Fruit fly (Drosophila melanogaster) whole organism, embryonic: ENCODE results near the gene CG11811.

Source experiments
- Awh ChIP-seq: fragments of 200-800 bp; sonication (Bioruptor generic); IDR thresholded peaks from 2 replicates; pipeline ENCODE4, ENCODE4 v1.3.6; 2022; ENCODE audit warnings: missing biosample characterization, missing genetic modification characterization
- Blimp-1 ChIP-seq: fragments of 200-800 bp; sonication (Bioruptor generic); optimal IDR thresholded peaks from 3 replicates; lab custom pipeline; 2018; ENCODE audit warnings: missing biosample characterization, missing genetic modification characterization, mild to moderate bottlenecking, moderate library complexity, missing genetic modification reagents
- CG10267 ChIP-seq: fragments of 200-800 bp; sonication (Bioruptor generic); optimal IDR thresholded peaks from 2 replicates; lab custom pipeline; 2018; ENCODE audit warnings: missing biosample characterization, mild to moderate bottlenecking, missing genetic modification characterization, moderate library complexity
- CG10565 ChIP-seq: fragments of 200-800 bp; sonication (Bioruptor generic); optimal IDR thresholded peaks from 3 replicates; lab custom pipeline; 2016; ENCODE audit warnings: missing biosample characterization, mild to moderate bottlenecking, missing genetic modification characterization
- CG2889 ChIP-seq: fragments of 200-800 bp; sonication (Bioruptor generic); IDR thresholded peaks from 3 replicates; pipeline ENCODE4 v1.3.6; 2022; ENCODE audit warnings: missing biosample characterization, missing genetic modification characterization
- CG31388 ChIP-seq: fragments of 200-800 bp; sonication (Bioruptor generic); optimal IDR thresholded peaks from 2 replicates; lab custom pipeline; 2016; ENCODE audit warnings: missing biosample characterization, missing genetic modification characterization
- CG31441 ChIP-seq: fragments of 200-800 bp; sonication (Bioruptor generic); IDR thresholded peaks from 2 replicates; pipeline ENCODE4 v1.3.6; 2022; ENCODE audit warnings: missing biosample characterization, missing genetic modification characterization
- CG4328 ChIP-seq: fragments of 200-800 bp; sonication (Bioruptor generic); optimal IDR thresholded peaks from 3 replicates; lab custom pipeline; 2017; ENCODE audit warnings: missing biosample characterization, missing genetic modification reagents, missing genetic modification characterization
- CG6175 ChIP-seq: fragments of 200-800 bp; sonication (Bioruptor generic); IDR thresholded peaks from 3 replicates; pipeline ENCODE4 v1.3.6; 2022; ENCODE audit warnings: missing biosample characterization, missing genetic modification characterization
- CG6654 ChIP-seq: fragments of 200-800 bp; sonication (Bioruptor generic); optimal IDR thresholded peaks from 2 replicates; lab custom pipeline; 2017; ENCODE audit warnings: missing biosample characterization, mild to moderate bottlenecking, missing genetic modification characterization
- CG6689 ChIP-seq: fragments of 200-800 bp; sonication (Bioruptor generic); IDR thresholded peaks from 2 replicates; pipeline ENCODE4 v1.3.6; 2022; ENCODE audit warnings: missing biosample characterization, missing genetic modification characterization
- CG7987 ChIP-seq: fragments of 200-800 bp; sonication (Bioruptor generic); optimal IDR thresholded peaks from 2 replicates; lab custom pipeline; 2018; ENCODE audit warnings: missing biosample characterization, mild to moderate bottlenecking, missing genetic modification characterization, moderate library complexity
- CG8359 ChIP-seq: fragments of 200-800 bp; sonication (Bioruptor generic); optimal IDR thresholded peaks from 2 replicates; lab custom pipeline; 2017; ENCODE audit warnings: missing biosample characterization, mild to moderate bottlenecking, missing genetic modification characterization, borderline replicate concordance
- CG8478 ChIP-seq: fragments of >200 bp; optimal IDR thresholded peaks from 2 replicates; lab custom pipeline; 2018
- CG9437 ChIP-seq: fragments of 200-800 bp; sonication (Bioruptor generic); optimal IDR thresholded peaks from 2 replicates; lab custom pipeline; 2018; ENCODE audit warnings: missing biosample characterization, mild to moderate bottlenecking, missing genetic modification characterization
- Chrac-16 ChIP-seq: fragments of 200-800 bp; sonication (Bioruptor generic); optimal IDR thresholded peaks from 3 replicates; lab custom pipeline; 2016; ENCODE audit warnings: missing biosample characterization, missing genetic modification characterization
- CkIIα-i1 ChIP-seq: fragments of 200-800 bp; sonication (Bioruptor generic); IDR thresholded peaks from 2 replicates; pipeline ENCODE4 v1.3.6; 2022; ENCODE audit warnings: missing biosample characterization, missing genetic modification characterization
- CrebB ChIP-seq: fragments of 200-800 bp; sonication (Bioruptor generic); optimal IDR thresholded peaks from 3 replicates; lab custom pipeline; 2018; ENCODE audit warnings: missing biosample characterization, mild to moderate bottlenecking, missing genetic modification characterization
- Dip2 ChIP-seq: fragments of 200-800 bp; sonication (Bioruptor generic); IDR thresholded peaks from 2 replicates; pipeline ENCODE4 v1.3.6; 2022; ENCODE audit warnings: missing biosample characterization, missing genetic modification characterization
- Doc3 ChIP-seq: fragments of 200-800 bp; sonication (Bioruptor generic); IDR thresholded peaks from 3 replicates; pipeline ENCODE4 v1.3.6; 2022; ENCODE audit warnings: missing biosample characterization, missing genetic modification characterization; ENCODE audit not compliant: partially characterized antibody
- Fer2 ChIP-seq: fragments of 200-800 bp; sonication (Bioruptor generic); optimal IDR thresholded peaks from 2 replicates; lab custom pipeline; 2018; ENCODE audit warnings: missing biosample characterization, mild to moderate bottlenecking, missing genetic modification characterization, moderate library complexity
- Fer3 ChIP-seq: fragments of 200-800 bp; sonication (Bioruptor generic); optimal IDR thresholded peaks from 2 replicates; lab custom pipeline; 2018; ENCODE audit warnings: missing biosample characterization, mild to moderate bottlenecking, missing genetic modification characterization, moderate library complexity
- GATAe ChIP-seq: fragments of 200-800 bp; sonication (Bioruptor generic); conservative IDR thresholded peaks from 2 replicates; pipeline ENCODE4 v1.3.6; 2022; ENCODE audit warnings: missing biosample characterization, missing genetic modification characterization
- H15 ChIP-seq: fragments of 200-800 bp; sonication (Bioruptor generic); IDR thresholded peaks from 3 replicates; pipeline ENCODE4 v1.3.6; 2022; ENCODE audit warnings: missing biosample characterization, missing genetic modification characterization
- NC2β ChIP-seq: fragments of 200-800 bp; sonication (Bioruptor generic); optimal IDR thresholded peaks from 2 replicates; lab custom pipeline; 2016; ENCODE audit warnings: missing biosample characterization, missing genetic modification characterization
- Poxn ChIP-seq: fragments of 200-800 bp; sonication (Bioruptor generic); IDR thresholded peaks from 2 replicates; pipeline ENCODE4 v1.3.6; 2022; ENCODE audit warnings: missing biosample characterization, missing genetic modification characterization
- Ravus ChIP-seq: fragments of 200-800 bp; sonication (Bioruptor generic); IDR thresholded peaks from 2 replicates; pipeline ENCODE4 v1.3.6; 2022; ENCODE audit warnings: missing biosample characterization, missing genetic modification characterization
- YL-1 ChIP-seq: fragments of 200-800 bp; sonication (Bioruptor generic); optimal IDR thresholded peaks from 3 replicates; lab custom pipeline; 2017; ENCODE audit warnings: missing biosample characterization, mild to moderate bottlenecking, missing genetic modification characterization
- ab ChIP-seq: fragments of 200-800 bp; sonication (Bioruptor generic); optimal IDR thresholded peaks from 2 replicates; lab custom pipeline; 2016; ENCODE audit warnings: missing biosample characterization, missing genetic modification characterization
- ac ChIP-seq: fragments of 200-800 bp; sonication (Bioruptor generic); optimal IDR thresholded peaks from 3 replicates; lab custom pipeline; 2017; ENCODE audit warnings: missing biosample characterization, mild to moderate bottlenecking, missing genetic modification characterization
- ato ChIP-seq: fragments of 200-800 bp; sonication (Bioruptor generic); IDR thresholded peaks from 2 replicates; pipeline ENCODE4 v1.3.6; 2022; ENCODE audit warnings: missing biosample characterization, missing genetic modification characterization; ENCODE audit not compliant: partially characterized antibody
- chif ChIP-seq, 2 experiments: fragments of 200-800 bp; sonication (Bioruptor generic); optimal IDR thresholded peaks; 3 replicates each; lab custom pipeline; 2016; ENCODE audit warnings: missing biosample characterization in 2 of 2, missing genetic modification characterization in 2 of 2
- chn ChIP-seq: fragments of 200-800 bp; sonication (Bioruptor generic); optimal IDR thresholded peaks from 2 replicates; lab custom pipeline; 2016; ENCODE audit warnings: missing biosample characterization, missing genetic modification characterization
- crc ChIP-seq: fragments of 200-800 bp; sonication (Bioruptor generic); optimal IDR thresholded peaks from 2 replicates; lab custom pipeline; 2016; ENCODE audit warnings: missing biosample characterization, missing genetic modification characterization
- da ChIP-seq: fragments of 200-800 bp; sonication (Bioruptor generic); optimal IDR thresholded peaks from 2 replicates; lab custom pipeline; 2016; ENCODE audit warnings: missing biosample characterization, missing genetic modification characterization
- dimm ChIP-seq: fragments of 200-800 bp; sonication (Bioruptor generic); IDR thresholded peaks from 2 replicates; pipeline ENCODE4 v1.3.6; 2022; ENCODE audit warnings: missing biosample characterization, missing genetic modification characterization
- emc ChIP-seq: fragments of 200-800 bp; sonication (Bioruptor generic); optimal IDR thresholded peaks from 2 replicates; lab custom pipeline; 2016; ENCODE audit warnings: missing biosample characterization, missing genetic modification characterization
- grn ChIP-seq: fragments of 200-800 bp; sonication (Bioruptor generic); optimal IDR thresholded peaks from 3 replicates; lab custom pipeline; 2017; ENCODE audit warnings: missing biosample characterization, missing genetic modification characterization
- hbn ChIP-seq: fragments of 200-800 bp; sonication (Bioruptor generic); IDR thresholded peaks from 2 replicates; pipeline ENCODE4 v1.3.6; 2022; ENCODE audit warnings: missing biosample characterization, missing genetic modification characterization; ENCODE audit not compliant: partially characterized antibody
- ken ChIP-seq: fragments of 200-800 bp; sonication (Bioruptor generic); IDR thresholded peaks from 3 replicates; pipeline ENCODE4 v1.3.6; 2022; ENCODE audit warnings: missing biosample characterization, missing genetic modification characterization
- knrl ChIP-seq: fragments of 200-800 bp; sonication (Bioruptor generic); IDR thresholded peaks from 3 replicates; pipeline ENCODE4 v1.3.6; 2022; ENCODE audit warnings: missing biosample characterization, missing genetic modification characterization; ENCODE audit not compliant: partially characterized antibody
- mirr ChIP-seq: fragments of 200-800 bp; sonication (Bioruptor generic); optimal IDR thresholded peaks from 3 replicates; lab custom pipeline; 2018; ENCODE audit warnings: missing biosample characterization, mild to moderate bottlenecking, missing genetic modification characterization
- nerfin-2 ChIP-seq: fragments of 200-800 bp; sonication (Bioruptor generic); IDR thresholded peaks from 2 replicates; pipeline ENCODE4 v1.3.6; 2022; ENCODE audit warnings: missing biosample characterization, missing genetic modification characterization; ENCODE audit not compliant: partially characterized antibody
- pb ChIP-seq: fragments of 200-800 bp; sonication (Bioruptor generic); optimal IDR thresholded peaks from 3 replicates; lab custom pipeline; 2016; ENCODE audit warnings: missing biosample characterization, missing genetic modification characterization
- pros ChIP-seq: fragments of 200-800 bp; sonication (Bioruptor generic); optimal IDR thresholded peaks from 3 replicates; lab custom pipeline; 2019; ENCODE audit warnings: missing biosample characterization, mild to moderate bottlenecking, missing genetic modification characterization, moderate library complexity
- pzg ChIP-seq: fragments of 200-800 bp; sonication (Bioruptor generic); optimal IDR thresholded peaks from 3 replicates; lab custom pipeline; 2018; ENCODE audit warnings: missing biosample characterization, mild to moderate bottlenecking, missing genetic modification characterization, moderate library complexity
- row ChIP-seq: fragments of 200-800 bp; sonication (Bioruptor generic); IDR thresholded peaks from 3 replicates; pipeline ENCODE4 v1.3.6; 2022; ENCODE audit warnings: missing biosample characterization, missing genetic modification characterization
- stwl ChIP-seq: fragments of 200-800 bp; sonication (Bioruptor generic); optimal IDR thresholded peaks from 3 replicates; lab custom pipeline; 2018; ENCODE audit warnings: missing biosample characterization, mild to moderate bottlenecking, missing genetic modification characterization, moderate library complexity
- tap ChIP-seq: fragments of 200-800 bp; optimal IDR thresholded peaks from 3 replicates; lab custom pipeline; 2019; ENCODE audit warnings: missing biosample characterization, mild to moderate bottlenecking, missing genetic modification characterization, moderate library complexity
- toy ChIP-seq: fragments of 200-800 bp; sonication (Bioruptor generic); IDR thresholded peaks from 2 replicates; pipeline ENCODE4 v1.3.6; 2022; ENCODE audit warnings: missing biosample characterization, missing genetic modification characterization

Gene CG11811

DNA sequence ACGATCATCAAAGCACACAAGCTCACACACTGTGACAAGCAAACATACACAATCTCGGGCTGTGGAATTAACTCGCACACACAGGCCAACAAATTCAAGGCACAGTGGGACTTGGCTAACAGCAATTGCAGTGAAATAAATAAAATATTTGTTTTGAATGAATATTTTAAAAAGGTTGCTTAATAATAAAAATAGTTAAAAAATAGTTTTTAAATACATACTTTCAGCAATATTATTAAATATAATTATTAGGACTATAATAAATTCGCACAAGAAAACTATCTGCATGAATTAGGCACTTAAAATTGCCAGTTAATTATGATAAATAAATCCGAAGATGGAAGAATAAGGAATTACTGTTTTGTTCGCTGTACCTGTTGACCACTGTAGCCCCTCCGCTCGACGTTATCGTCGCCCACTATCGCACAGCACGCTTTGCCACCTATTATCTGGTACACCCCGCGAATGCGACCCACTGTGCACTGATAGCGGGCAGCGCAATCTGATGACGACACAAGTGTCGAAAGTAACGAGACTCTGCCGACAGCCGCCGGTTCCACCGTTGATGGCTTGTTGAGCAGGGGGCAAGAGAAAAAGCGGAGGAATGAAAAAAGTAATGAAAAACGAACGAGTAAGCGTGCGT is 8.0 kb upstream of the CG11811 start (continued):
- TF ChIP-seq CG7987 (peak; percentile 79), CG2889 (GFP tag; lab: Robert Waterston, UW) (peak; percentile 92), pzg (GFP tag; lab: Kevin White, UChicago) (peak; percentile 15), CrebB (tag; lab: Kevin White, UChicago) (peak; percentile 91), CG31388 (GFP tag; lab: Kevin White, UChicago) (peak; percentile 92), dimm (GFP tag; lab: Robert Waterston, UW) (peak; percentile 91), H15 (GFP tag; lab: Robert Waterston, UW) (peak; percentile 93), CG8359 (GFP tag; lab: Kevin White, UChicago) (peak; percentile 90), chn (GFP tag; lab: Kevin White, UChicago) (peak; percentile 92), CG6689 (GFP tag; lab: Robert Waterston, UW) (peak; percentile 98), pb (GFP tag; lab: Kevin White, UChicago) (peak; percentile 66), CG31441 (GFP tag; lab: Robert Waterston, UW) (peak; percentile 99), chif (GFP tag; optimal IDR thresholded peaks at IDR 0.05; lab: Kevin White, UChicago) (peak; percentile 82 to 88), Fer2 (tag; lab: Kevin White, UChicago) (peak; percentile 95), YL-1 (GFP tag; lab: Kevin White, UChicago) (peak; percentile 95), CG6654 (GFP tag; lab: Kevin White, UChicago) (peak; percentile 91), CG9437 (GFP tag; lab: Kevin White, UChicago) (peak; percentile 97), ken (GFP tag; lab: Robert Waterston, UW) (peak; percentile 90), NC2β (GFP tag; lab: Kevin White, UChicago) (peak; percentile 61), crc (GFP tag; lab: Kevin White, UChicago) (peak; percentile 67), tap (tag; lab: Kevin White, UChicago) (peak; percentile 96), hbn (no peak; the same call in 1 of the 2 replicates), CG6175 (GFP tag; lab: Robert Waterston, UW) (peak; percentile 96), CG8478 (lab: Kevin White, UChicago) (no peak), toy (GFP tag; lab: Robert Waterston, UW) (peak; percentile 92), CkIIα-i1 (GFP tag; lab: Robert Waterston, UW) (peak; percentile 80), Fer3 (tag; lab: Kevin White, UChicago) (peak; percentile 95), row (GFP tag; lab: Robert Waterston, UW) (peak; percentile 99), Chrac-16 (GFP tag; lab: Kevin White, UChicago) (peak; percentile 97), Dip2 (GFP tag; lab: Robert Waterston, UW) (no peak; the same call in 1 of the 2 replicates), nerfin-2 (0 out of 2 replicates have a peak, but pooled peaks have one; percentile 25), knrl (GFP tag; lab: Robert Waterston, UW) (no peak; the same call in 2 of the 3 replicates), CG4328 (GFP tag; lab: Kevin White, UChicago) (peak; percentile 98), ac (peak; percentile 83), mirr (peak; percentile 87), stwl (tag; lab: Kevin White, UChicago) (no peak), GATAe (GFP tag; lab: Robert Waterston, UW) (peak; percentile 96), Poxn (peak; percentile 91), ato (no peak), pros (GFP tag; lab: Kevin White, UChicago) (peak; percentile 43), emc (GFP tag; lab: Kevin White, UChicago) (peak; percentile 71), ab (peak; percentile 63), Ravus (peak; percentile 90), grn (GFP tag; lab: Kevin White, UChicago) (peak; percentile 97), da (GFP tag; lab: Kevin White, UChicago) (peak; percentile 77), CG10565 (peak; percentile 88), CG10267 (tag; lab: Kevin White, UChicago) (peak; percentile 95), Doc3 (0 out of 3 replicates have a peak, but pooled peaks have one; percentile 10), Awh (GFP tag; lab: Robert Waterston, UW) (peak; percentile 95), Blimp-1 (GFP tag; lab: Kevin White, UChicago) (peak; percentile 96)
